Worm (Caenorhabditis elegans) whole organism, young adult: Measurements from ENCODE around the gene slc-17.4.
A peak's percentile ranks its signal among the peaks of the same experiment; 100 is the strongest.

Experiments used
- B0336.3 ChIP-seq: fragments of 200-800 bp; sonication (Bioruptor generic); IDR thresholded peaks from 2 replicates; pipeline ENCODE4 v1.3.6; 2022; ENCODE audit warnings: missing genetic modification characterization, missing compliant biosample characterization
- D2030.7 ChIP-seq: fragments of 200-800 bp; sonication (Bioruptor generic); IDR thresholded peaks from 2 replicates; pipeline ENCODE4 v1.3.6; 2022; ENCODE audit warnings: missing genetic modification reagents, missing genetic modification characterization, missing compliant biosample characterization
- F33H1.4 ChIP-seq: fragments of 200-800 bp; sonication (Bioruptor generic); IDR thresholded peaks from 2 replicates; pipeline ENCODE4 v1.3.6; 2022; ENCODE audit warnings: missing genetic modification reagents, missing genetic modification characterization, missing compliant biosample characterization
- F39B2.1 ChIP-seq: fragments of 200-800 bp; sonication (Bioruptor generic); IDR thresholded peaks from 2 replicates; pipeline ENCODE4 v1.3.6; 2022; ENCODE audit warnings: missing genetic modification reagents, missing genetic modification characterization, missing compliant biosample characterization
- F55B11.4 ChIP-seq: sonication (generic microtip); optimal IDR thresholded peaks from 2 replicates; lab custom pipeline; 2016; ENCODE audit warnings: missing compliant biosample characterization, missing genetic modification characterization, borderline replicate concordance; ENCODE audit not compliant: insufficient read depth
- Y53F4B.3 ChIP-seq: fragments of 200-800 bp; sonication (Bioruptor generic); IDR thresholded peaks from 2 replicates; pipeline ENCODE4 v1.3.6; 2022; ENCODE audit warnings: missing genetic modification reagents, missing genetic modification characterization, missing compliant biosample characterization
- Y95B8A.8 ChIP-seq: fragments of 200-800 bp; sonication (Bioruptor generic); IDR thresholded peaks from 2 replicates; pipeline ENCODE4 v1.3.6; 2022; ENCODE audit warnings: missing genetic modification reagents, missing genetic modification characterization, missing compliant biosample characterization
- ZK185.1 ChIP-seq: sonication (generic microtip); optimal IDR thresholded peaks from 2 replicates; lab custom pipeline; 2016; ENCODE audit warnings: mild to moderate bottlenecking, missing genetic modification characterization, missing compliant biosample characterization; ENCODE audit not compliant: poor library complexity, severe bottlenecking
- aptf-3 ChIP-seq: fragments of 200-800 bp; sonication (Bioruptor generic); IDR thresholded peaks from 2 replicates; pipeline ENCODE4 v1.3.6; 2022; ENCODE audit warnings: missing genetic modification characterization, missing compliant biosample characterization
- attf-3 ChIP-seq: fragments of 200-800 bp; sonication (Bioruptor generic); conservative IDR thresholded peaks from 2 replicates; pipeline ENCODE4 v1.3.6; 2022; ENCODE audit warnings: missing genetic modification reagents, missing genetic modification characterization, missing compliant biosample characterization
- attf-6 ChIP-seq: fragments of 200-800 bp; sonication (Bioruptor generic); IDR thresholded peaks from 2 replicates; pipeline ENCODE4 v1.3.6; 2022; ENCODE audit warnings: missing genetic modification reagents, missing genetic modification characterization, missing compliant biosample characterization
- bed-2 ChIP-seq: fragments of 200-800 bp; sonication (Bioruptor generic); IDR thresholded peaks from 2 replicates; pipeline ENCODE4 v1.3.6; 2022; ENCODE audit warnings: missing genetic modification reagents, missing genetic modification characterization, missing compliant biosample characterization
- cebp-1 ChIP-seq, 2 experiments: fragments of 200-800 bp in 1 of 2; sonication (Bioruptor generic) in 1 of 2; sonication (generic microtip) in 1 of 2; IDR thresholded peaks in 1 of 2; optimal IDR thresholded peaks in 1 of 2; 2 replicates each; pipeline versions ENCODE4 v1.3.6 to Lab custom; 2017 to 2022; ENCODE audit warnings: missing compliant biosample characterization in 2 of 2, missing genetic modification characterization in 2 of 2, mild to moderate bottlenecking in 1 of 2, missing genetic modification reagents in 1 of 2, moderate library complexity in 1 of 2
- cebp-2 ChIP-seq: fragments of 200-800 bp; sonication (Bioruptor generic); IDR thresholded peaks from 2 replicates; pipeline ENCODE4 v1.3.6; 2022; ENCODE audit warnings: missing genetic modification characterization, missing compliant biosample characterization
- ceh-100 ChIP-seq: fragments of 200-800 bp; sonication (Bioruptor generic); IDR thresholded peaks from 2 replicates; pipeline ENCODE4 v1.3.6; 2022; ENCODE audit warnings: missing genetic modification reagents, missing genetic modification characterization, missing compliant biosample characterization
- ceh-27 ChIP-seq: fragments of 200-800 bp; sonication (Bioruptor generic); optimal IDR thresholded peaks from 2 replicates; lab custom pipeline; 2018; ENCODE audit warnings: mild to moderate bottlenecking, missing genetic modification characterization, moderate library complexity, missing compliant biosample characterization
- ceh-40 ChIP-seq: fragments of 200-800 bp; sonication (Bioruptor generic); IDR thresholded peaks from 2 replicates; pipeline ENCODE4 v1.3.6; 2022; ENCODE audit warnings: missing genetic modification characterization, missing compliant biosample characterization
- ceh-79 ChIP-seq: sonication (generic microtip); optimal IDR thresholded peaks from 2 replicates; lab custom pipeline; 2017; ENCODE audit warnings: mild to moderate bottlenecking, missing genetic modification characterization, missing compliant biosample characterization
- dox-1 ChIP-seq: fragments of 200-800 bp; sonication (Bioruptor generic); IDR thresholded peaks from 2 replicates; pipeline ENCODE4 v1.3.6; 2022; ENCODE audit warnings: missing genetic modification reagents, missing genetic modification characterization, missing compliant biosample characterization
- egl-44 ChIP-seq: fragments of 200-800 bp; sonication (Bioruptor generic); IDR thresholded peaks from 2 replicates; pipeline ENCODE4 v1.3.6; 2022; ENCODE audit warnings: missing genetic modification reagents, missing genetic modification characterization, missing compliant biosample characterization
- ekl-4 ChIP-seq: fragments of 200-800 bp; sonication (Bioruptor generic); IDR thresholded peaks from 2 replicates; pipeline ENCODE4 v1.3.6; 2022; ENCODE audit warnings: missing genetic modification reagents, missing genetic modification characterization, missing compliant biosample characterization
- hmg-1.2 ChIP-seq: fragments of 200-800 bp; sonication (Bioruptor generic); IDR thresholded peaks from 2 replicates; pipeline ENCODE4 v1.3.6; 2022; ENCODE audit warnings: missing genetic modification reagents, missing genetic modification characterization, missing compliant biosample characterization
- hsf-1 ChIP-seq: fragments of 200-800 bp; sonication (Bioruptor generic); IDR thresholded peaks from 2 replicates; pipeline ENCODE4 v1.3.6; 2022; ENCODE audit warnings: missing genetic modification reagents, missing genetic modification characterization, missing compliant biosample characterization
- lin-54 ChIP-seq: fragments of 200-800 bp; sonication (Bioruptor generic); optimal IDR thresholded peaks from 2 replicates; lab custom pipeline; 2018; ENCODE audit warnings: mild to moderate bottlenecking, missing genetic modification characterization, missing compliant biosample characterization
- lsl-1 ChIP-seq: fragments of 200-800 bp; sonication (Bioruptor generic); optimal IDR thresholded peaks from 2 replicates; lab custom pipeline; 2018; ENCODE audit warnings: mild to moderate bottlenecking, missing genetic modification characterization, moderate library complexity, missing compliant biosample characterization
- madf-6 ChIP-seq: fragments of 200-800 bp; sonication (Bioruptor generic); IDR thresholded peaks from 2 replicates; pipeline ENCODE4 v1.3.6; 2022; ENCODE audit warnings: missing genetic modification reagents, missing genetic modification characterization, missing compliant biosample characterization
- madf-8 ChIP-seq: fragments of 200-800 bp; sonication (Bioruptor generic); conservative IDR thresholded peaks from 2 replicates; pipeline ENCODE4 v1.3.6; 2022; ENCODE audit warnings: missing genetic modification reagents, missing genetic modification characterization, missing compliant biosample characterization
- nfyb-1 ChIP-seq: fragments of 200-800 bp; sonication (Bioruptor generic); IDR thresholded peaks from 2 replicates; pipeline ENCODE4 v1.3.6; 2022; ENCODE audit warnings: missing genetic modification reagents, missing genetic modification characterization, missing compliant biosample characterization
- rcor-1 ChIP-seq: fragments of 200-800 bp; sonication (Bioruptor generic); IDR thresholded peaks from 2 replicates; pipeline ENCODE4 v1.3.6; 2022; ENCODE audit warnings: missing genetic modification reagents, missing genetic modification characterization, missing compliant biosample characterization
- repo-1 ChIP-seq: sonication (generic microtip); optimal IDR thresholded peaks from 2 replicates; lab custom pipeline; 2017; ENCODE audit warnings: mild to moderate bottlenecking, missing genetic modification characterization, missing compliant biosample characterization
- snpc-1.3 ChIP-seq: sonication (generic microtip); optimal IDR thresholded peaks from 2 replicates; lab custom pipeline; 2017; ENCODE audit warnings: missing genetic modification characterization, mild to moderate bottlenecking, missing compliant biosample characterization, antibody characterized with exemption, moderate library complexity, missing genotype, missing genetic modification reagents; ENCODE audit not compliant: insufficient read depth
- snpc-4 ChIP-seq, 5 experiments: fragments of 150-350 bp in 1 of 5; sonication (generic microtip) in 4 of 5; optimal IDR thresholded peaks; 2 replicates each; lab custom pipeline; 2014 to 2018; ENCODE audit warnings: missing genetic modification characterization in 5 of 5, missing biosample characterization in 3 of 5, antibody characterized with exemption in 2 of 5, mild to moderate bottlenecking in 2 of 5, missing compliant biosample characterization in 2 of 5, missing genotype in 2 of 5, moderate library complexity in 2 of 5, missing genetic modification reagents in 1 of 5
- somi-1 ChIP-seq: fragments of 200-800 bp; sonication (Bioruptor generic); optimal IDR thresholded peaks from 2 replicates; lab custom pipeline; 2018; ENCODE audit warnings: mild to moderate bottlenecking, missing genetic modification characterization, missing compliant biosample characterization
- zfh-2 ChIP-seq: fragments of 200-800 bp; sonication (Bioruptor generic); conservative IDR thresholded peaks from 2 replicates; pipeline ENCODE4 v1.3.6; 2022; ENCODE audit warnings: missing genetic modification reagents, missing genetic modification characterization, missing compliant biosample characterization
- ztf-25 ChIP-seq: fragments of 200-800 bp; sonication (Bioruptor generic); IDR thresholded peaks from 2 replicates; pipeline ENCODE4 v1.3.6; 2022; ENCODE audit warnings: missing genetic modification reagents, missing genetic modification characterization, missing compliant biosample characterization
- ztf-26 ChIP-seq: sonication (generic microtip); optimal IDR thresholded peaks from 2 replicates; lab custom pipeline; 2017; ENCODE audit warnings: missing genetic modification characterization, missing compliant biosample characterization
- ztf-3 ChIP-seq: fragments of 200-800 bp; sonication (Bioruptor generic); optimal IDR thresholded peaks from 2 replicates; lab custom pipeline; 2018; ENCODE audit warnings: mild to moderate bottlenecking, missing genetic modification characterization, missing compliant biosample characterization

The slc-17.4 gene

ce11 chrIV:17279592-17280440 is 11.7 kb downstream of the slc-17.4 start (continued):
- TF ChIP-seq Y53F4B.3 (GFP tag; lab: Robert Waterston, UW) (no peak), madf-8 (GFP tag; lab: Robert Waterston, UW) (no peak)

DNA sequence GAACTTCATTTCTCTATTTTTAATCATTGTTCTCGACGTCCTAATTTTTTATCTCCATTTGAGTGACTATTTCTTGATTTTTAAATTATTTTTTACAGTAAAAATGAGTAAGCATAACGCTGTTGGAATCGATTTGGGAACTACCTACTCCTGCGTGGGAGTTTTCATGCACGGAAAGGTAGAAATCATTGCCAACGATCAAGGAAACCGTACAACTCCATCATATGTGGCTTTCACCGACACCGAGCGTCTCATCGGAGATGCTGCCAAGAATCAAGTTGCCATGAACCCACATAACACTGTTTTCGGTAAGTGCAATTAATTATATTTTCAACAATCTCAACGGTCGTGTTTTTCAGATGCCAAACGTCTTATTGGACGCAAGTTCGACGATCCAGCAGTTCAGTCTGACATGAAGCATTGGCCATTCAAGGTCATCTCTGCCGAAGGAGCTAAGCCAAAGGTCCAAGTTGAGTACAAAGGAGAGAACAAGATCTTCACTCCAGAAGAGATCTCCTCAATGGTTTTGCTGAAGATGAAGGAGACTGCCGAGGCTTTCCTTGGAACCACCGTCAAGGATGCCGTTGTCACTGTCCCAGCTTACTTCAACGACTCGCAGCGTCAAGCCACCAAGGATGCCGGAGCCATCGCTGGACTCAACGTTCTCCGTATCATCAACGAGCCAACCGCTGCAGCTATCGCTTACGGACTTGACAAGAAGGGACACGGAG is 12.5 kb downstream of the slc-17.4 start, which contains the start of gene hsp-1:
hsp-1 (plus strand) TSS at position 99 of the 731 bp plus-strand sequence.
- peak; percentile 1 for TF ChIP-seq lin-54
- no peak for TF ChIP-seq ztf-26
- peak; percentile 78; the same call in 1 of the 2 replicates for TF ChIP-seq ceh-40
- no peak for TF ChIP-seq ztf-3 (GFP tag; lab: Kevin White, UChicago)
- TF ChIP-seq somi-1 (GFP tag; lab: Kevin White, UChicago), result no peak
- TF ChIP-seq aptf-3 (GFP tag; lab: Robert Waterston, UW), result peak; percentile 30; the same call in 1 of the 2 replicates
- TF ChIP-seq egl-44 (GFP tag; lab: Robert Waterston, UW), result peak; percentile 14; the same call in 1 of the 2 replicates
- TF ChIP-seq ZK185.1 (tag; lab: Kevin White, UChicago), result peak; percentile 45
- no peak for TF ChIP-seq attf-3 (GFP tag; lab: Robert Waterston, UW)
- 0 out of 2 replicates have a peak, but pooled peaks have one; percentile 20 for TF ChIP-seq D2030.7
- no peak; the same call in 1 of the 2 replicates for TF ChIP-seq ekl-4 (GFP tag; lab: Robert Waterston, UW)
- TF ChIP-seq hmg-1.2 (GFP tag; lab: Robert Waterston, UW), result 0 out of 2 replicates have a peak, but pooled peaks have one; percentile 4
- TF ChIP-seq ceh-100 (GFP tag; lab: Robert Waterston, UW), result peak; percentile 10; the same call in 1 of the 2 replicates
- peak; percentile 63; the same call in 1 of the 2 replicates for TF ChIP-seq attf-6 (GFP tag; lab: Robert Waterston, UW)
- no peak for TF ChIP-seq bed-2 (GFP tag; lab: Robert Waterston, UW)
- TF ChIP-seq F39B2.1 (GFP tag; lab: Robert Waterston, UW), result peak; percentile 33; the same call in 1 of the 2 replicates
- peak; percentile 4 for TF ChIP-seq lsl-1 (GFP tag; lab: Kevin White, UChicago)
- peak; percentile 48 for TF ChIP-seq dox-1 (GFP tag; lab: Robert Waterston, UW)
- TF ChIP-seq hsf-1 (GFP tag; lab: Robert Waterston, UW), result peak; percentile 6
- peak; percentile 54; the same call in 1 of the 2 replicates for TF ChIP-seq nfyb-1 (GFP tag; lab: Robert Waterston, UW)
- TF ChIP-seq ceh-79 (tag; lab: Kevin White, UChicago), result no peak
- TF ChIP-seq F33H1.4 (GFP tag; lab: Robert Waterston, UW), result no peak
- TF ChIP-seq F55B11.4 (tag; lab: Kevin White, UChicago), result peak; percentile 12
- TF ChIP-seq madf-6 (GFP tag; lab: Robert Waterston, UW), result peak; percentile 25; the same call in 1 of the 2 replicates
- TF ChIP-seq snpc-4 (GFP tag; optimal IDR thresholded peaks at IDR 0.05; lab: Kevin White, UChicago), result no peak
- peak in 1 of 4 experiments; percentile 33 for TF ChIP-seq snpc-4 (tag; optimal IDR thresholded peaks at IDR 0.05; lab: Kevin White, UChicago)
- TF ChIP-seq snpc-1.3, result no peak
- peak; percentile 13 for TF ChIP-seq B0336.3 (GFP tag; lab: Robert Waterston, UW)
- TF ChIP-seq cebp-1 (GFP tag; IDR thresholded peaks at IDR 0.05; lab: Robert Waterston, UW), result no peak
- TF ChIP-seq cebp-1 (tag; optimal IDR thresholded peaks at IDR 0.05; lab: Kevin White, UChicago), result peak; percentile 14
- TF ChIP-seq cebp-2 (GFP tag; lab: Robert Waterston, UW), result 0 out of 2 replicates have a peak, but pooled peaks have one; percentile 48
- peak; percentile 8 for TF ChIP-seq repo-1
- TF ChIP-seq ztf-25 (GFP tag; lab: Robert Waterston, UW), result 0 out of 2 replicates have a peak, but pooled peaks have one; percentile 41
- peak; percentile 40 for TF ChIP-seq ceh-27 (GFP tag; lab: Kevin White, UChicago)
- TF ChIP-seq Y95B8A.8, result 0 out of 2 replicates have a peak, but pooled peaks have one; percentile 66
- TF ChIP-seq rcor-1 (GFP tag; lab: Robert Waterston, UW), result 0 out of 2 replicates have a peak, but pooled peaks have one; percentile 23
- TF ChIP-seq zfh-2 (GFP tag; lab: Robert Waterston, UW), result peak; percentile 81; the same call in 1 of the 2 replicates
- TF ChIP-seq, all 124 proteins: peak for 26
